Worm (Caenorhabditis elegans): Measurements from ENCODE around the gene cbp-1.

The cbp-1 gene

ce11 chrIII:9780254-9780653 is 13.9 kb downstream of the cbp-1 start, which contains the start of gene sqv-3:
Gene sqv-3, minus strand, starts transcription at chrIII:9780354.
- TF ChIP-seq flh-1 (GFP tag; optimal IDR thresholded peaks at IDR 0.05), result no peak
- TF ChIP-seq nhr-76 (tag; optimal IDR thresholded peaks at IDR 0.05), result no peak
- no peak for TF ChIP-seq snpc-4 (tag; optimal IDR thresholded peaks at IDR 0.05)
- TF ChIP-seq blmp-1 (tag; optimal IDR thresholded peaks at IDR 0.05), result no peak
- no peak for TF ChIP-seq zip-8 (tag; optimal IDR thresholded peaks at IDR 0.05)
- no peak for TF ChIP-seq nhr-2 (tag; optimal IDR thresholded peaks at IDR 0.05)
- TF ChIP-seq mep-1 (tag; optimal IDR thresholded peaks at IDR 0.05), result no peak
- no peak for TF ChIP-seq unc-62 (GFP tag; optimal IDR thresholded peaks at IDR 0.05)
- TF ChIP-seq sptf-1 (tag; optimal IDR thresholded peaks at IDR 0.05), result no peak
- TF ChIP-seq nhr-237 (tag; optimal IDR thresholded peaks at IDR 0.05), result no peak
- no peak for TF ChIP-seq lsy-2 (tag; optimal IDR thresholded peaks at IDR 0.05)
- no peak for TF ChIP-seq ztf-11 (tag; optimal IDR thresholded peaks at IDR 0.05)
- no peak for TF ChIP-seq nhr-12 (tag; optimal IDR thresholded peaks at IDR 0.05)
- TF ChIP-seq cnd-1 (tag; optimal IDR thresholded peaks at IDR 0.05), result no peak
- no peak for TF ChIP-seq nhr-28 (tag; optimal IDR thresholded peaks at IDR 0.05)
- no peak for TF ChIP-seq ceh-43 (GFP tag; optimal IDR thresholded peaks at IDR 0.05)
- no peak for TF ChIP-seq ces-1 (GFP tag; optimal IDR thresholded peaks at IDR 0.05)
- TF ChIP-seq ceh-39 (tag; optimal IDR thresholded peaks at IDR 0.05), result no peak
- TF ChIP-seq sem-2 (GFP tag; optimal IDR thresholded peaks at IDR 0.05), result no peak
- no peak for TF ChIP-seq bed-3 (GFP tag; optimal IDR thresholded peaks at IDR 0.05)

ce11 chrIII:9780665-9781304 is 14.5 kb downstream of the cbp-1 start, which contains the start of gene vha-1:
Gene vha-1, plus strand, starts transcription at chrIII:9781254.
- TF ChIP-seq unc-39 (tag; optimal IDR thresholded peaks at IDR 0.05) (no peak), zip-8 (tag; optimal IDR thresholded peaks at IDR 0.05) (no peak), tbx-8 (GFP tag; optimal IDR thresholded peaks at IDR 0.05) (no peak), cnd-1 (tag; optimal IDR thresholded peaks at IDR 0.05) (no peak), ceh-83 (GFP tag; optimal IDR thresholded peaks at IDR 0.05) (no peak), ceh-39 (tag; optimal IDR thresholded peaks at IDR 0.05) (peak; percentile 86), nhr-76 (tag; optimal IDR thresholded peaks at IDR 0.05) (no peak), elt-3 (tag; optimal IDR thresholded peaks at IDR 0.05) (no peak), flh-1 (GFP tag; optimal IDR thresholded peaks at IDR 0.05) (no peak), nhr-237 (tag; optimal IDR thresholded peaks at IDR 0.05) (peak; percentile 81), drap-1 (GFP tag; optimal IDR thresholded peaks at IDR 0.05) (peak; percentile 17), lsy-2 (tag; optimal IDR thresholded peaks at IDR 0.05) (peak; percentile 91), lin-13 (tag; optimal IDR thresholded peaks at IDR 0.05) (peak; percentile 85), nhr-28 (tag; optimal IDR thresholded peaks at IDR 0.05) (no peak), ceh-43 (GFP tag; optimal IDR thresholded peaks at IDR 0.05) (no peak), blmp-1 (tag; optimal IDR thresholded peaks at IDR 0.05) (no peak), mls-2 (tag; optimal IDR thresholded peaks at IDR 0.05) (no peak), unc-120 (tag; optimal IDR thresholded peaks at IDR 0.05; ENCODE audit: poor library complexity, severe bottlenecking) (peak; percentile 82), elt-1 (tag; optimal IDR thresholded peaks at IDR 0.05; ENCODE audit: borderline replicate concordance, insufficient read depth) (no peak), unc-62 (GFP tag; optimal IDR thresholded peaks at IDR 0.05) (peak; percentile 60), nhr-12 (tag; optimal IDR thresholded peaks at IDR 0.05) (no peak), mab-5 (tag; optimal IDR thresholded peaks at IDR 0.05) (no peak), bed-3 (GFP tag; optimal IDR thresholded peaks at IDR 0.05) (no peak), ces-1 (GFP tag; optimal IDR thresholded peaks at IDR 0.05) (peak; percentile 45), ztf-11 (tag; optimal IDR thresholded peaks at IDR 0.05) (no peak), M03D4.4 (tag; optimal IDR thresholded peaks at IDR 0.05) (peak; percentile 34), sptf-1 (tag; optimal IDR thresholded peaks at IDR 0.05) (no peak), sem-2 (GFP tag; optimal IDR thresholded peaks at IDR 0.05) (no peak), mep-1 (tag; optimal IDR thresholded peaks at IDR 0.05) (peak; percentile 94), pha-4 (tag; optimal IDR thresholded peaks at IDR 0.05) (peak; percentile 89), ham-2 (GFP tag; optimal IDR thresholded peaks at IDR 0.05) (no peak), lin-32 (GFP tag; optimal IDR thresholded peaks at IDR 0.05) (no peak), hlh-1 (tag; optimal IDR thresholded peaks at IDR 0.05) (peak; percentile 32), snpc-4 (tag; optimal IDR thresholded peaks at IDR 0.05) (no peak), nhr-2 (tag; optimal IDR thresholded peaks at IDR 0.05) (no peak)

- TF ChIP-seq unc-39 (tag; optimal IDR thresholded peaks at IDR 0.05) (no peak), ztf-11 (tag; optimal IDR thresholded peaks at IDR 0.05) (no peak), nhr-28 (tag; optimal IDR thresholded peaks at IDR 0.05) (no peak), nhr-237 (tag; optimal IDR thresholded peaks at IDR 0.05) (no peak), bed-3 (GFP tag; optimal IDR thresholded peaks at IDR 0.05) (no peak), tbx-8 (GFP tag; optimal IDR thresholded peaks at IDR 0.05) (no peak), mab-5 (tag; optimal IDR thresholded peaks at IDR 0.05) (no peak), zip-8 (tag; optimal IDR thresholded peaks at IDR 0.05) (no peak), mep-1 (tag; optimal IDR thresholded peaks at IDR 0.05) (no peak), unc-62 (GFP tag; optimal IDR thresholded peaks at IDR 0.05) (no peak), hlh-1 (tag; optimal IDR thresholded peaks at IDR 0.05) (no peak), nhr-76 (tag; optimal IDR thresholded peaks at IDR 0.05) (no peak), cnd-1 (tag; optimal IDR thresholded peaks at IDR 0.05) (no peak), elt-3 (tag; optimal IDR thresholded peaks at IDR 0.05) (no peak), sem-2 (GFP tag; optimal IDR thresholded peaks at IDR 0.05) (no peak), ceh-39 (tag; optimal IDR thresholded peaks at IDR 0.05) (no peak), sptf-1 (tag; optimal IDR thresholded peaks at IDR 0.05) (no peak)
These were observed 15.7 kb downstream of the cbp-1 start, which contains the start of gene vha-2 for ce11 chrIII:9782011-9782436. Gene vha-2, plus strand, starts transcription at chrIII:9782164.

Measured in whole organism, mixed stage, embryonic.